Worm (Caenorhabditis elegans) whole organism, L1 larva: ENCODE results near the gene ZC250.2.

Source experiments
- C16A3.4 ChIP-seq: fragments of 150-350 bp; optimal IDR thresholded peaks from 2 replicates; lab custom pipeline; 2014; ENCODE audit warnings: missing biosample characterization, missing genetic modification characterization
- alr-1 ChIP-seq: fragments of 200-800 bp; sonication (Bioruptor generic); optimal IDR thresholded peaks from 2 replicates; lab custom pipeline; 2018; ENCODE audit warnings: borderline replicate concordance, mild to moderate bottlenecking, missing genetic modification characterization, missing compliant biosample characterization
- ama-1 ChIP-seq: fragments of 150-350 bp; optimal IDR thresholded peaks from 2 replicates; lab custom pipeline; 2014
- ceh-8 ChIP-seq: fragments of 200-800 bp; sonication (Bioruptor generic); optimal IDR thresholded peaks from 2 replicates; lab custom pipeline; 2018; ENCODE audit warnings: mild to moderate bottlenecking, missing genetic modification characterization, moderate library complexity, missing compliant biosample characterization
- ceh-82 ChIP-seq, 3 experiments: fragments of 150-350 bp in 1 of 3; sonication (generic microtip) in 2 of 3; optimal IDR thresholded peaks; 2 replicates each; lab custom pipeline; 2014 to 2017; ENCODE audit warnings: missing biosample characterization in 3 of 3, missing genetic modification characterization in 3 of 3
- ceh-90 ChIP-seq: sonication (generic microtip); optimal IDR thresholded peaks from 2 replicates; lab custom pipeline; 2016; ENCODE audit warnings: missing genetic modification characterization, missing compliant biosample characterization
- ces-1 ChIP-seq: fragments of 150-350 bp; optimal IDR thresholded peaks from 2 replicates; lab custom pipeline; 2014; ENCODE audit warnings: missing biosample characterization, missing genetic modification reagents, missing genetic modification characterization
- dsc-1 ChIP-seq: sonication (generic microtip); optimal IDR thresholded peaks from 2 replicates; lab custom pipeline; 2016; ENCODE audit warnings: mild to moderate bottlenecking, missing genetic modification characterization, missing compliant biosample characterization
- efl-1 ChIP-seq, 4 experiments: fragments of 150-350 bp; optimal IDR thresholded peaks in 3 of 4; peaks in 1 of 4; 1 replicate in 1 of 4; 2 replicates in 3 of 4; lab custom pipeline; 2014; ENCODE audit warnings: missing biosample characterization in 2 of 4, missing genetic modification characterization in 2 of 4, missing genetic modification reagents in 2 of 4
- elt-2 ChIP-seq: sonication (generic microtip); optimal IDR thresholded peaks from 2 replicates; lab custom pipeline; 2016; ENCODE audit warnings: missing genetic modification characterization, mild to moderate bottlenecking, inconsistent platforms, missing compliant biosample characterization, missing genetic modification reagents
- elt-3 ChIP-seq, 6 experiments: fragments of 150-350 bp in 1 of 6; sonication (generic microtip); optimal IDR thresholded peaks; 2 replicates each; lab custom pipeline; 2017 to 2018; ENCODE audit warnings: missing biosample characterization in 6 of 6, missing genetic modification characterization in 6 of 6, inconsistent platforms in 1 of 6
- ets-5 ChIP-seq: fragments of 200-800 bp; sonication (Bioruptor generic); IDR thresholded peaks from 2 replicates; pipeline ENCODE4 v1.3.6; 2022; ENCODE audit warnings: missing genetic modification characterization, missing compliant biosample characterization
- fkh-4 ChIP-seq: sonication (generic microtip); optimal IDR thresholded peaks from 2 replicates; lab custom pipeline; 2016; ENCODE audit warnings: missing compliant biosample characterization, missing genetic modification characterization, borderline replicate concordance
- fkh-8 ChIP-seq: sonication (generic microtip); optimal IDR thresholded peaks from 2 replicates; lab custom pipeline; 2016; ENCODE audit warnings: mild to moderate bottlenecking, missing genetic modification characterization, missing compliant biosample characterization
- fos-1 ChIP-seq: fragments of 150-350 bp; optimal IDR thresholded peaks from 2 replicates; lab custom pipeline; 2014; ENCODE audit warnings: missing biosample characterization, missing genetic modification characterization
- hlh-17 ChIP-seq: fragments of 200-800 bp; sonication (Bioruptor generic); optimal IDR thresholded peaks from 2 replicates; lab custom pipeline; 2018; ENCODE audit warnings: missing genetic modification characterization, mild to moderate bottlenecking, missing compliant biosample characterization, moderate library complexity, borderline replicate concordance
- irx-1 ChIP-seq: sonication (generic microtip); optimal IDR thresholded peaks from 2 replicates; lab custom pipeline; 2016; ENCODE audit warnings: missing genetic modification characterization, missing compliant biosample characterization
- lin-14 ChIP-seq: fragments of 200-800 bp; sonication (Bioruptor generic); optimal IDR thresholded peaks from 2 replicates; lab custom pipeline; 2018; ENCODE audit warnings: mild to moderate bottlenecking, missing genetic modification characterization, moderate library complexity, missing compliant biosample characterization
- lin-15B ChIP-seq: fragments of 150-350 bp; sonication (generic microtip); optimal IDR thresholded peaks from 3 replicates; lab custom pipeline; 2014; ENCODE audit warnings: missing biosample characterization, missing genetic modification characterization
- lin-35 ChIP-seq, 2 experiments: fragments of 150-350 bp; optimal IDR thresholded peaks; 2 replicates each; lab custom pipeline; 2014; ENCODE audit warnings: missing biosample characterization in 2 of 2, missing genetic modification characterization in 2 of 2, missing genetic modification reagents in 2 of 2
- lir-3 ChIP-seq: sonication (generic microtip); optimal IDR thresholded peaks from 2 replicates; lab custom pipeline; 2016; ENCODE audit warnings: mild to moderate bottlenecking, missing genetic modification characterization, moderate library complexity, missing compliant biosample characterization; ENCODE audit not compliant: poor library complexity
- mab-9 ChIP-seq: fragments of 200-800 bp; sonication (Bioruptor generic); IDR thresholded peaks from 2 replicates; pipeline ENCODE4 v1.3.6; 2022; ENCODE audit warnings: missing genetic modification reagents, missing genetic modification characterization, missing compliant biosample characterization
- nhr-11 ChIP-seq: fragments of 150-350 bp; optimal IDR thresholded peaks from 2 replicates; lab custom pipeline; 2014; ENCODE audit warnings: missing biosample characterization, missing genetic modification characterization
- nhr-19 ChIP-seq: fragments of 200-800 bp; sonication (Bioruptor generic); conservative IDR thresholded peaks from 2 replicates; pipeline ENCODE4 v1.3.6; 2022; ENCODE audit warnings: missing genetic modification characterization, missing compliant biosample characterization
- nhr-20 ChIP-seq: sonication (generic microtip); optimal IDR thresholded peaks from 2 replicates; lab custom pipeline; 2016; ENCODE audit warnings: mild to moderate bottlenecking, missing genetic modification characterization, missing compliant biosample characterization
- nhr-47 ChIP-seq: sonication (generic microtip); optimal IDR thresholded peaks from 2 replicates; lab custom pipeline; 2016; ENCODE audit warnings: mild to moderate bottlenecking, missing genetic modification characterization, moderate library complexity, missing compliant biosample characterization
- nhr-71 ChIP-seq: sonication (generic microtip); optimal IDR thresholded peaks from 2 replicates; lab custom pipeline; 2016; ENCODE audit warnings: mild to moderate bottlenecking, missing genetic modification characterization, moderate library complexity, missing compliant biosample characterization
- nhr-76 ChIP-seq: sonication (generic microtip); optimal IDR thresholded peaks from 2 replicates; lab custom pipeline; 2017; ENCODE audit warnings: missing biosample characterization, missing genetic modification characterization
- nhr-85 ChIP-seq: sonication (generic microtip); peaks from one replicate; lab custom pipeline; 2016; ENCODE audit warnings: missing genetic modification characterization, inconsistent platforms, missing compliant biosample characterization
- pag-3 ChIP-seq: sonication (generic microtip); optimal IDR thresholded peaks from 2 replicates; lab custom pipeline; 2017; ENCODE audit warnings: missing genetic modification characterization, mild to moderate bottlenecking, missing compliant biosample characterization, antibody characterized with exemption, borderline replicate concordance; ENCODE audit not compliant: insufficient read depth
- pax-3 ChIP-seq: fragments of 200-800 bp; sonication (Bioruptor generic); optimal IDR thresholded peaks from 2 replicates; lab custom pipeline; 2018; ENCODE audit warnings: mild to moderate bottlenecking, missing genetic modification characterization, moderate library complexity, missing compliant biosample characterization
- rnt-1 ChIP-seq: sonication (generic microtip); optimal IDR thresholded peaks from 2 replicates; lab custom pipeline; 2016; ENCODE audit warnings: mild to moderate bottlenecking, missing genetic modification characterization, moderate library complexity, missing compliant biosample characterization
- snpc-4 ChIP-seq: fragments of 150-350 bp; optimal IDR thresholded peaks from 2 replicates; lab custom pipeline; 2014; ENCODE audit warnings: missing biosample characterization, missing genetic modification characterization
- snu-23 ChIP-seq: sonication (generic microtip); optimal IDR thresholded peaks from 2 replicates; lab custom pipeline; 2016; ENCODE audit warnings: missing genetic modification characterization, missing compliant biosample characterization
- swsn-7 ChIP-seq: sonication (generic microtip); optimal IDR thresholded peaks from 2 replicates; lab custom pipeline; 2016; ENCODE audit warnings: missing genetic modification characterization, missing compliant biosample characterization
- tbx-2 ChIP-seq: sonication (generic microtip); optimal IDR thresholded peaks from 2 replicates; lab custom pipeline; 2016; ENCODE audit warnings: missing genetic modification characterization, missing compliant biosample characterization
- unc-130 ChIP-seq: fragments of 150-350 bp; optimal IDR thresholded peaks from 2 replicates; lab custom pipeline; 2017; ENCODE audit warnings: missing biosample characterization, missing genetic modification characterization, inconsistent platforms
- unc-30 ChIP-seq: sonication (generic microtip); optimal IDR thresholded peaks from 2 replicates; lab custom pipeline; 2017; ENCODE audit warnings: missing biosample characterization, missing genetic modification characterization
- unc-62 ChIP-seq: fragments of 150-350 bp; optimal IDR thresholded peaks from 2 replicates; lab custom pipeline; 2014; ENCODE audit warnings: missing biosample characterization, missing genetic modification reagents, missing genetic modification characterization
- xbp-1 ChIP-seq: sonication (generic microtip); optimal IDR thresholded peaks from 2 replicates; lab custom pipeline; 2016; ENCODE audit warnings: missing genetic modification characterization, missing compliant biosample characterization
- ztf-4 ChIP-seq: fragments of 150-350 bp; optimal IDR thresholded peaks from 2 replicates; lab custom pipeline; 2014; ENCODE audit warnings: missing biosample characterization, missing genetic modification characterization

The ZC250.2 gene

ce11 chrV:5840939-5841338, 48.8 kb downstream of the ZC250.2 start:
- TF ChIP-seq nhr-76 (tag; lab: Kevin White, UChicago) (no peak), rnt-1 (tag; lab: Kevin White, UChicago) (no peak), ces-1 (GFP tag; lab: Kevin White, UChicago) (no peak), tbx-2 (tag; lab: Kevin White, UChicago) (no peak), ama-1 (lab: Kevin White, UChicago) (peak; percentile 80)

ce11 chrV:5842507-5843144, 50.5 kb downstream of the ZC250.2 start:
- TF ChIP-seq ceh-8 (GFP tag; lab: Kevin White, UChicago), result no peak
- no peak for TF ChIP-seq mab-9 (GFP tag; lab: Robert Waterston, UW)
- no peak for TF ChIP-seq fkh-4 (tag; lab: Kevin White, UChicago)
- TF ChIP-seq nhr-85 (tag; lab: Kevin White, UChicago), result peak; percentile 66
- no peak for TF ChIP-seq nhr-47
- no peak for TF ChIP-seq fos-1
- TF ChIP-seq lin-14 (GFP tag; lab: Kevin White, UChicago), result no peak
- TF ChIP-seq lin-35 (GFP tag; optimal IDR thresholded peaks at IDR 0.05; lab: Kevin White, UChicago), result peak in 1 of 2 experiments; percentile 55
- peak; percentile 2 for TF ChIP-seq rnt-1 (tag; lab: Kevin White, UChicago)
- no peak for TF ChIP-seq unc-62 (GFP tag; lab: Kevin White, UChicago)
- no peak for TF ChIP-seq pag-3 (tag; lab: Kevin White, UChicago)
- peak; percentile 1 for TF ChIP-seq snu-23
- no peak for TF ChIP-seq nhr-20 (tag; lab: Kevin White, UChicago)
- TF ChIP-seq efl-1 (optimal IDR thresholded peaks at IDR 0.05; lab: Kevin White, UChicago), result no peak
- TF ChIP-seq efl-1 (GFP tag; optimal IDR thresholded peaks at IDR 0.05 in 1 of 2; lab: Kevin White, UChicago), result peak in 1 of 2 experiments; percentile 74
- no peak for TF ChIP-seq ceh-82 (tag; optimal IDR thresholded peaks at IDR 0.05; lab: Kevin White, UChicago)
- peak; percentile 27 for TF ChIP-seq irx-1 (tag; lab: Kevin White, UChicago)
- no peak for TF ChIP-seq lir-3 (tag; lab: Kevin White, UChicago)
- TF ChIP-seq pax-3 (tag; lab: Kevin White, UChicago), result peak; percentile 54
- no peak for TF ChIP-seq alr-1 (tag; lab: Kevin White, UChicago)
- no peak for TF ChIP-seq unc-30 (tag; lab: Kevin White, UChicago)

DNA sequence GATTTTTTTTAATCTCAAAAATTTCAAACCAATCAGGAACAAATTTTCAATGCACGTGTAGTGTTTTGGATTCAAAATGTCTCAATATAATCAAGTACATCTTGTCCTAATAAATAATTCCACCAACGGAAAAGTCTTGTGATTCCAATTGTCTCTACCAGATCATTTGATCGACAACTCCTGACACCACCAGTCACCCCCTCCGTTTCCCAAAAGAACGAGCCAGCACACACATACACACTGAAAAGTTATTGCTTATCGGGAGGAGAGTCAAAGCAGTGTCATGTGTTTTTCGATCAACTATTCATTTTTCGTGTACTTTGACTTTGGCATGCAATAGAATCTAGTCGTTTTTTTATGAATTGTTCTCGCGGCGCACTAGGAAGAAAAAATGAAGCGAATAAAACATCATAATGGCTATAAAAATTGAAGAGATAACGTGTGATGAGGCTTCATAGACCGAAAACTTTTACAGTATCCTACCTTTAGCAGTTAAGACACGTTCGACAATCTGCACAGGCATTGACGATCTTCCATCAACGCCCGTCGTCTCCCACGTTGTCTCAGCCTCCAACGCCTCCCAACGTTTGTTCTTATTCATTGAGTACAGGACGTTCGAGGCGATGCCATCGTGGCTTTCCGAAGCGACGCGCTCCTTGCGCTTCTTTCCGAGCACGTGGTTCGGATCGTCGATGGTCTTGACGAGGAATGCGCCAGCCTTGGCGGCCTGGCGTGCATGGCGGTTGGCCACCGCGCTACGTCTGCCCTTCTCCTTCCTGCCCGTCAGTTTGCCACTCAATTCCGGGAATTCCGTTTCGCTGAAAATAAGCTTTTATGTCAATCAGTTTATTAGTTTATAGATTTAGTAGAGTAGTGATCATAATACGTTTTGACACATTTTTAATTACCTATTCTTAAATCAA, 51.5 kb downstream of the ZC250.2 start:
- TF ChIP-seq fkh-4 (tag; lab: Kevin White, UChicago), result peak; percentile 74
- no peak for TF ChIP-seq lin-15B (tag; lab: Kevin White, UChicago)
- TF ChIP-seq ceh-82 (tag; optimal IDR thresholded peaks at IDR 0.05; lab: Kevin White, UChicago), result peak in 1 of 3 experiments; percentile 5
- no peak for TF ChIP-seq ets-5 (GFP tag; lab: Robert Waterston, UW)
- TF ChIP-seq elt-3 (tag; optimal IDR thresholded peaks at IDR 0.05; lab: Kevin White, UChicago), result peak in 1 of 6 experiments; percentile 22
- TF ChIP-seq nhr-47, result peak; percentile 65
- TF ChIP-seq ceh-8 (GFP tag; lab: Kevin White, UChicago), result no peak
- TF ChIP-seq tbx-2 (tag; lab: Kevin White, UChicago), result peak; percentile 28
- peak; percentile 3 to 12 for TF ChIP-seq efl-1 (optimal IDR thresholded peaks at IDR 0.05; lab: Kevin White, UChicago)
- TF ChIP-seq efl-1 (GFP tag; optimal IDR thresholded peaks at IDR 0.05 in 1 of 2; lab: Kevin White, UChicago), result peak in 1 of 2 experiments; percentile 92
- peak; percentile 78 for TF ChIP-seq lin-14 (GFP tag; lab: Kevin White, UChicago)
- peak; percentile 87 for TF ChIP-seq nhr-71 (tag; lab: Kevin White, UChicago)
- TF ChIP-seq elt-2 (tag; lab: Kevin White, UChicago), result peak; percentile 80
- TF ChIP-seq fkh-8 (tag; lab: Kevin White, UChicago), result peak; percentile 60
- TF ChIP-seq lir-3 (tag; lab: Kevin White, UChicago), result peak; percentile 43
- peak; percentile 47 for TF ChIP-seq ztf-4
- peak; percentile 26 for TF ChIP-seq swsn-7
- peak; percentile 68 for TF ChIP-seq unc-130 (tag; lab: Kevin White, UChicago)
- peak; percentile 65 for TF ChIP-seq snu-23
- peak; percentile 8 for TF ChIP-seq C16A3.4
- no peak for TF ChIP-seq hlh-17 (GFP tag; lab: Kevin White, UChicago)
- TF ChIP-seq nhr-20 (tag; lab: Kevin White, UChicago), result peak; percentile 76
- TF ChIP-seq nhr-19, result peak; percentile 64
- no peak for TF ChIP-seq ces-1 (GFP tag; lab: Kevin White, UChicago)
- peak; percentile 11 for TF ChIP-seq xbp-1 (tag; lab: Kevin White, UChicago)
- TF ChIP-seq nhr-11 (tag; lab: Kevin White, UChicago), result peak; percentile 73
- TF ChIP-seq ceh-90 (tag; lab: Kevin White, UChicago), result peak; percentile 38
- peak; percentile 83 for TF ChIP-seq rnt-1 (tag; lab: Kevin White, UChicago)
- peak; percentile 75 for TF ChIP-seq ama-1 (lab: Kevin White, UChicago)
- TF ChIP-seq dsc-1 (tag; lab: Kevin White, UChicago), result peak; percentile 92
- TF ChIP-seq snpc-4 (tag; lab: Kevin White, UChicago), result peak; percentile 33
